Fruit fly (Drosophila melanogaster) whole organism, adult: Measurements from ENCODE around the gene CG7166.
A peak's percentile ranks its signal among the peaks of the same experiment; 100 is the strongest.

Experiments used
- CG11617 ChIP-seq: fragments of 200-800 bp; sonication (Bioruptor generic); optimal IDR thresholded peaks from 2 replicates; lab custom pipeline; 2017; ENCODE audit warnings: mild to moderate bottlenecking, missing biosample characterization, missing genetic modification reagents, missing genetic modification characterization
- CG12768 ChIP-seq: fragments of 200-800 bp; sonication (Bioruptor generic); optimal IDR thresholded peaks from 2 replicates; lab custom pipeline; 2017; ENCODE audit warnings: missing biosample characterization, missing genetic modification characterization, mild to moderate bottlenecking, moderate library complexity, missing genetic modification reagents
- CG14711 ChIP-seq: fragments of 200-800 bp; sonication (Bioruptor generic); optimal IDR thresholded peaks from 2 replicates; lab custom pipeline; 2018; ENCODE audit warnings: missing biosample characterization, mild to moderate bottlenecking, missing genetic modification characterization, moderate library complexity
- CG1620 ChIP-seq: fragments of 200-800 bp; sonication (Bioruptor generic); optimal IDR thresholded peaks from 2 replicates; lab custom pipeline; 2016; ENCODE audit warnings: missing biosample characterization, missing genetic modification characterization
- CG33017 ChIP-seq: fragments of 200-800 bp; sonication (Bioruptor generic); optimal IDR thresholded peaks from 2 replicates; lab custom pipeline; 2018; ENCODE audit warnings: missing biosample characterization, mild to moderate bottlenecking, missing genetic modification characterization, moderate library complexity
- CG5204 ChIP-seq: fragments of 200-800 bp; sonication (Bioruptor generic); optimal IDR thresholded peaks from 2 replicates; lab custom pipeline; 2016; ENCODE audit warnings: missing biosample characterization, missing genetic modification characterization
- CG7045 ChIP-seq: fragments of 200-800 bp; sonication (Bioruptor generic); optimal IDR thresholded peaks from 2 replicates; lab custom pipeline; 2017; ENCODE audit warnings: missing biosample characterization, mild to moderate bottlenecking, missing genetic modification characterization
- CG7101 ChIP-seq: fragments of 200-800 bp; sonication (Bioruptor generic); optimal IDR thresholded peaks from 2 replicates; lab custom pipeline; 2018; ENCODE audit warnings: missing biosample characterization, mild to moderate bottlenecking, missing genetic modification characterization, moderate library complexity
- Clk ChIP-seq: fragments of 200-800 bp; sonication (Bioruptor generic); optimal IDR thresholded peaks from 2 replicates; lab custom pipeline; 2017; ENCODE audit warnings: missing biosample characterization, missing genetic modification characterization
- Crg-1 ChIP-seq: fragments of 200-800 bp; sonication (Bioruptor generic); optimal IDR thresholded peaks from 2 replicates; lab custom pipeline; 2016; ENCODE audit warnings: missing biosample characterization, missing genetic modification characterization
- Hr96 ChIP-seq: fragments of 200-800 bp; sonication (Bioruptor generic); optimal IDR thresholded peaks from 2 replicates; lab custom pipeline; 2016; ENCODE audit warnings: missing biosample characterization, missing genetic modification characterization
- Mnt ChIP-seq: fragments of 200-800 bp; sonication (Bioruptor generic); optimal IDR thresholded peaks from 2 replicates; lab custom pipeline; 2016; ENCODE audit warnings: missing biosample characterization, mild to moderate bottlenecking, missing genetic modification characterization
- bab1 ChIP-seq: fragments of 200-800 bp; sonication (Bioruptor generic); optimal IDR thresholded peaks from 3 replicates; lab custom pipeline; 2019; ENCODE audit warnings: missing biosample characterization, mild to moderate bottlenecking, missing genetic modification characterization, moderate library complexity
- cnc ChIP-seq, 2 experiments: fragments of >200 bp; optimal IDR thresholded peaks; 2 replicates each; lab custom pipeline; 2017
- kay ChIP-seq: fragments of 200-800 bp; sonication (Bioruptor generic); peaks from one replicate; lab custom pipeline; 2016; ENCODE audit warnings: missing biosample characterization, missing genetic modification characterization, borderline replicate concordance
- ovo ChIP-seq: fragments of 200-800 bp; sonication (Bioruptor generic); optimal IDR thresholded peaks from 2 replicates; lab custom pipeline; 2016; ENCODE audit warnings: missing biosample characterization, missing genetic modification characterization
- pad ChIP-seq: fragments of 200-800 bp; sonication (Bioruptor generic); optimal IDR thresholded peaks from 3 replicates; lab custom pipeline; 2017; ENCODE audit warnings: missing biosample characterization, missing genetic modification characterization, mild to moderate bottlenecking, moderate library complexity, missing genetic modification reagents
- tj ChIP-seq: fragments of 200-800 bp; sonication (Bioruptor generic); optimal IDR thresholded peaks from 3 replicates; lab custom pipeline; 2017; ENCODE audit warnings: missing biosample characterization, mild to moderate bottlenecking, missing genetic modification characterization, moderate library complexity
- toe ChIP-seq: fragments of 200-800 bp; sonication (Bioruptor generic); optimal IDR thresholded peaks from 2 replicates; lab custom pipeline; 2016; ENCODE audit warnings: missing biosample characterization, missing genetic modification characterization

The CG7166 gene

dm6 chr3L:21617354-21617753, 8.1 kb downstream of the CG7166 start, which contains the start of the genes S1P and CG11307:
Gene S1P, minus strand, starts transcription at chr3L:21617376.
Gene CG11307, plus strand, starts transcription at chr3L:21617623.
- TF ChIP-seq bab1 (GFP tag; lab: Kevin White, UChicago) (peak; percentile 8), CG5204 (GFP tag; lab: Kevin White, UChicago) (no peak)

DNA sequence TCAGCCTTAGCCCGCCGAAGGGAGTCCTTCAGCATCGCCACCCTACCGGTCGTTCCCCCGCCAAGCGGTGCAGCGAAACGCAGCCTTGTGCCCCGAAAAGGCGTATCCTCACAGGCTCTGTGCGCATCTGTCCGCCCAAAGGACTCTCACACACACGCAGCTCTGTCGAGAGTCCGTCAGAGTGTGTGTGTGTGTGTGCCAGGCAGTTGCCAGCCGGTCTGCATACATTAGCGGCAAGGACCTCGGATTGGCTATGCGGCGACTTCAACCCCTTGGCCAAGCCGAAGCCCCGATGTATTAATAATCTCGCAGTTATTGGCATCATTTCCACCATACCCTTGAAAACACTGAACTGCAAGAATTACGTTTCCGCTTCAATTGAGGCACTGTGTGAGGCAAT, 14.9 kb downstream of the CG7166 start:
- TF ChIP-seq cnc (optimal IDR thresholded peaks at IDR 0.05; lab: Kevin White, UChicago) (no peak), Hr96 (no peak), toe (GFP tag; lab: Kevin White, UChicago) (no peak), tj (GFP tag; lab: Kevin White, UChicago) (no peak), Mnt (GFP tag; lab: Kevin White, UChicago) (no peak)

- TF ChIP-seq kay (GFP tag; lab: Kevin White, UChicago) = peak; percentile 35
- peak; percentile 31 for TF ChIP-seq CG1620
- no peak for TF ChIP-seq Mnt (GFP tag; lab: Kevin White, UChicago)
- TF ChIP-seq Hr96 = peak; percentile 41
Observed at dm6 chr3L:21604265-21604664, 21.2 kb downstream of the CG7166 start.

DNA sequence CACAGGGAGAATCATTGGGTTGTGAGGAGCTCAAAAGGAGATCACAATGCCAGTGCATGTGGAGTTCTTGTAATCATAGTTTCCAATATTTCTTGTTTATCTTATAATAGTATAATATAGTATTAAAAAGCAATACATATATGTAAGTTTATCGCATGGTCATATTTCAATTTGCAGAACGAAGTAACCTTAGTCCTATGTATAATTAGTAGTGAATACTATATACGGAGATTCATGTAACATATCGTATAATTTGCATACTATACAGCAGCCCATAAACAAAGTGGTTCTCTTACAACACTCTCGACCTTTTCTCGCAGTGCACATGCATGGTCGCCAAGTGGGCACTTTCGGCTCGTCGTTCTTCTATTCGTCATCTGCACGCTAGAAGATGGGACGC, 23.2 kb downstream of the CG7166 start:
- TF ChIP-seq CG7045 (GFP tag; lab: Kevin White, UChicago) = no peak
- TF ChIP-seq CG11617 (GFP tag; lab: Kevin White, UChicago) = no peak
- no peak for TF ChIP-seq CG14711
- no peak for TF ChIP-seq toe (GFP tag; lab: Kevin White, UChicago)
- TF ChIP-seq CG1620 = no peak
- no peak for TF ChIP-seq CG12768 (GFP tag; lab: Kevin White, UChicago)
- no peak for TF ChIP-seq tj (GFP tag; lab: Kevin White, UChicago)
- TF ChIP-seq Mnt (GFP tag; lab: Kevin White, UChicago) = no peak
- no peak for TF ChIP-seq CG5204 (GFP tag; lab: Kevin White, UChicago)
- TF ChIP-seq bab1 (GFP tag; lab: Kevin White, UChicago) = no peak
- TF ChIP-seq CG33017 (tag; lab: Kevin White, UChicago) = no peak
- no peak for TF ChIP-seq Clk
- no peak for TF ChIP-seq kay (GFP tag; lab: Kevin White, UChicago)
- TF ChIP-seq Hr96 = no peak
- TF ChIP-seq cnc (optimal IDR thresholded peaks at IDR 0.05; lab: Kevin White, UChicago) = no peak
- no peak for TF ChIP-seq Crg-1 (GFP tag; lab: Kevin White, UChicago)
- TF ChIP-seq ovo = no peak
- no peak for TF ChIP-seq CG7101

DNA sequence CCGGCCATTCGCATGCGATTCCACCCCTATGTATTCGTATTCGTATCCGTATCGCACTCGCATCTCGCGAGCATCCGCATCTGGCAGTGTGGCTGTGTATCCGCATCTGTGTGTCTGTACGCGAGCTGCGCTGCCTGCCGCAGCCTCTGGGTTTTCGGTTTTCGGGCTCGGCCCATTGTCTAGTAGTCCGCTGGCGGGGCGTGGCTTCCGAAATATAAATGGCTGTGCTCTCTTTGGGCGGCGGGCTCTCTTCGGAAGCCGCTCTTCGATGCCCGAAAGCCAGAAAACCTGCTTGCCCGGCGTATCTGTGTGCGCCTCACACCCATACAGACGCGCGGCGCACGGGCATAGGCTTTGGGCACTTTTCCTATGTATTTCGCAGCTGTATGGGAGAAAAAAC, 27.1 kb downstream of the CG7166 start:
- TF ChIP-seq bab1 (GFP tag; lab: Kevin White, UChicago) (no peak), CG1620 (no peak)

dm6 chr3L:21594408-21594807, 31.0 kb downstream of the CG7166 start:
- TF ChIP-seq Crg-1 (GFP tag; lab: Kevin White, UChicago) (no peak), CG7101 (no peak), Hr96 (no peak), tj (GFP tag; lab: Kevin White, UChicago) (no peak), pad (no peak), toe (GFP tag; lab: Kevin White, UChicago) (no peak)

DNA sequence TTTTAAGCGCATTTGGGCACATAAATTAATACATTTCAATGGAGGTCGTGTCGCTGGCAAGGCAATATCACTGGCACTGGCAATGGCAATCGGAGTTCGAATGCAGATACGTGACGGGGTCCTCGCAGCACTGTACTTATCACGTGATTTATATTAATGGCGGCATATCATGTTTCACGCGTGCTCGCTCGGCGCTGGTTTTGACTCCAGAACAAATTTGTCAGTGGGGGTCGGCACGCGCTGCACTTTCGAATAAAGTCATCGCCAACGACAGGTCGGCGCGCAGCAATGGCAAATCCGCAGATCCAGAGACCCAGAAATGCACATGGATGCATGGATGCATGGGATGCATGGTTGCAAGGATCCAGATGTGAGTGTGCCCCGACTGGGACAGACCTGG, 34.2 kb downstream of the CG7166 start:
- TF ChIP-seq bab1 (GFP tag; lab: Kevin White, UChicago) (peak; percentile 7), kay (GFP tag; lab: Kevin White, UChicago) (no peak)

DNA sequence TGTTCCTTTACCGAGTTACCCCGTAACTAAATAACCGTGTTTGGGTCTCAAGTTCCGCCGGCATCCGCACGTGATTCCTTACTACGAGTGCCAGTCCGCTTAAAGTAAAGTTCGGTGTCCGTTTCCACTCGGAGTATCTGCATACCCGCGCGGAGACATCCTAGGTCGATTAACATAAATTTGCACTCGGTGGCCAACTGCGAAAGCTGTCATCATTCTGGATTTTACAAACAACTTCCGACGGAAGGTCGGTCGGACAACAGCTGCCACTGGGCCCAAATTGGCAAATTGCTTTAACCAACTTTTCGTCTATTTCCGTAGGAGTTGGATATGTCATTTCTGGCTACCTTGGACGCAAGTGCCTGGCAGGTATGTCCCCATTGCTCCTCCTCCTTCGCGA, 38.9 kb downstream of the CG7166 start, which contains the start of gene TfAP-2:
TSS of gene TfAP-2 (plus strand) at position 301 of the 400 bp plus-strand sequence.
- TF ChIP-seq tj (GFP tag; lab: Kevin White, UChicago) (no peak), kay (GFP tag; lab: Kevin White, UChicago) (no peak), Clk (no peak), Crg-1 (GFP tag; lab: Kevin White, UChicago) (no peak), Hr96 (no peak), toe (GFP tag; lab: Kevin White, UChicago) (no peak), Mnt (GFP tag; lab: Kevin White, UChicago) (no peak), CG14711 (no peak), CG5204 (GFP tag; lab: Kevin White, UChicago) (no peak), CG33017 (tag; lab: Kevin White, UChicago) (no peak), cnc (optimal IDR thresholded peaks at IDR 0.05; lab: Kevin White, UChicago) (no peak), CG11617 (GFP tag; lab: Kevin White, UChicago) (no peak), CG7045 (GFP tag; lab: Kevin White, UChicago) (no peak), CG12768 (GFP tag; lab: Kevin White, UChicago) (no peak)

DNA sequence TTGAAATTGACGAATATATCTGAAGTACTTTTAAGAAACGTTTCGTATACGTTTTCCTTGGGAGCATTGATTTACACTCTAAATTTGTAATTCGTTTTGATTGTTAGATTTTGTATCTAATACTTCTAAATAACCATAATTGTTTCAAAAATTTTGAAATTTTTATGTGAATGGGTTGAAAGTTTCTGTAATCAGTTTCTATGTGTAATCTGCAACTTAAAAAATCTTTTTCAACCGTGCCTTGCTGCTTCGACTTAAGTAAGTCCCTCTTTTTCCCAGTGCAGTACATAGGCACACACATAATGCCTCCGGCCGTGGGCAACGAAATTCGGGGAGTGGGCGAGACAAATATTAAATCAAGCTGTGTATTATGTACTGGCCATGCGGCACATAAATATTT, 40.0 kb downstream of the CG7166 start:
- TF ChIP-seq cnc (optimal IDR thresholded peaks at IDR 0.05; lab: Kevin White, UChicago) = no peak
- no peak for TF ChIP-seq Mnt (GFP tag; lab: Kevin White, UChicago)
- no peak for TF ChIP-seq Crg-1 (GFP tag; lab: Kevin White, UChicago)
- TF ChIP-seq CG7101 = no peak
- no peak for TF ChIP-seq CG7045 (GFP tag; lab: Kevin White, UChicago)
- TF ChIP-seq pad = no peak
- no peak for TF ChIP-seq bab1 (GFP tag; lab: Kevin White, UChicago)
- no peak for TF ChIP-seq CG5204 (GFP tag; lab: Kevin White, UChicago)
- no peak for TF ChIP-seq Clk
- TF ChIP-seq CG1620 = no peak
- no peak for TF ChIP-seq CG12768 (GFP tag; lab: Kevin White, UChicago)
- TF ChIP-seq Hr96 = no peak
- TF ChIP-seq kay (GFP tag; lab: Kevin White, UChicago) = no peak
- TF ChIP-seq ovo = no peak
- no peak for TF ChIP-seq toe (GFP tag; lab: Kevin White, UChicago)
